Worm (Caenorhabditis elegans): ENCODE measurements around the gene T26C12.3.
A peak's percentile ranks its signal among the peaks of the same experiment; 100 is the strongest.
"Not testable (repeated sequence)": the region's sequence is repeated elsewhere in the genome, so short reads cannot be mapped to it uniquely, and the experiment has no call there.

The T26C12.3 gene

DNA sequence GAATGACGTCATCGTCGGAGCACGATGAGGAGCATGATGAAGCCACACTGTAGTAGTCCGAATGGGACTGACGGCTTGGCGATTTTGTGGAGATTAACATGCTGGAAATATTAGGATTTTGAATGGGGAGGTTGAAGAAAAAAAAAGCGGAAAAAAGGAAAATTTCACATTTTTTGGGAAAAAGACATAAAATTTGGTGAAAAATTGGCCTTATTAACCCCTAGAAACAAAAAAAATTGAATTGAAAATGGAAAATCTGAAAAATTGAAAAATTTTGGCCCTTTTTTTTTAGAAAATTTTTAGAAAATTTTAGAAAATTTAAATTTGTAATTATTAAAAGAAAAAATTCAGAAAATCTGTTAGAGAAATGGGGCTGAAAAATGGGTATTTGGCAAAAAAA, at the start of gene T26C12.3:
TSS of gene T26C12.3 (minus strand) at position 101 of the 400 bp plus-strand sequence.
- TF ChIP-seq unc-62 (GFP tag; optimal IDR thresholded peaks at IDR 0.05) (no peak), nhr-12 (tag; optimal IDR thresholded peaks at IDR 0.05) (no peak), nhr-10 (tag; optimal IDR thresholded peaks at IDR 0.05) (no peak), alr-1 (tag; optimal IDR thresholded peaks at IDR 0.05) (no peak), elt-3 (tag; optimal IDR thresholded peaks at IDR 0.05) (no peak), unc-55 (GFP tag; optimal IDR thresholded peaks at IDR 0.05) (no peak), lin-13 (GFP tag; optimal IDR thresholded peaks at IDR 0.05) (no peak), gmeb-1 (tag; optimal IDR thresholded peaks at IDR 0.05) (no peak), mbf-1 (tag; optimal IDR thresholded peaks at IDR 0.05) (no peak)

ce11 chrIV:3314099-3314498, 40.9 kb upstream of the T26C12.3 start:
- peak in 1 of 2 experiments; percentile 44 for TF ChIP-seq lsy-2 (tag; optimal IDR thresholded peaks at IDR 0.05)

DNA sequence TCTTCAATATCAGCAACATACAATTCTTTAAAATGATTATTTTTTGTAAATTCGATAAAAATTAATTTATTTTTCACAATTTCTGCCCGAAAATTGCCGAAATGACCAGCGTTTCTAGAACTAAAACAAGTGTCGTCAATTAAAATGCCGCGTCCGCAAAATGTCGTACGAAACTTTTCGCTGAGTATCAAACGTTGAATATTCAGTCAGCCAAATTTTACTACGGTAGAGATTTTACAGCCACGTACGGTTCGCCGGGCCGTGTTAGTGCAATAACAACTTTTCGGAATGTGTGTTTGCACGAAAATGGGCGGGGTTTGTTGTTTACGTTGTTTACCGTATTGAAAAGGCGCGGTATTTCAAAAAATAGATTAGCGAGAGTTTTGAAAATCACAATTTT, 40.1 kb upstream of the T26C12.3 start:
- TF ChIP-seq nhr-25 (tag; optimal IDR thresholded peaks at IDR 0.05) (peak; percentile 62), nhr-129 (tag; optimal IDR thresholded peaks at IDR 0.05) (peak; percentile 16), sma-9 (GFP tag; optimal IDR thresholded peaks at IDR 0.05) (peak; percentile 48), gmeb-1 (tag; optimal IDR thresholded peaks at IDR 0.05) (peak; percentile 30), crh-2 (tag; optimal IDR thresholded peaks at IDR 0.05) (peak; percentile 41), F13H6.1 (tag; optimal IDR thresholded peaks at IDR 0.05) (peak; percentile 46), fos-1 (tag; optimal IDR thresholded peaks at IDR 0.05) (peak; percentile 6), lsy-2 (tag; optimal IDR thresholded peaks at IDR 0.05) (peak; percentile 83 to 94), nhr-21 (tag; optimal IDR thresholded peaks at IDR 0.05) (peak; percentile 34), sma-3 (GFP tag; optimal IDR thresholded peaks at IDR 0.05) (peak; percentile 67), lin-13 (GFP tag; optimal IDR thresholded peaks at IDR 0.05) (peak; percentile 36)
- not testable (repeated sequence) for TF ChIP-seq sma-9 (tag; optimal IDR thresholded peaks at IDR 0.05)

ce11 chrIV:3311243-3311642, 38.0 kb upstream of the T26C12.3 start, which contains the start of gene zip-11:
Gene zip-11 (plus strand): TSS chrIV:3311276.
- peak; percentile 69 for TF ChIP-seq C34F6.9 (tag; optimal IDR thresholded peaks at IDR 0.05)
- TF ChIP-seq mab-5 (tag; optimal IDR thresholded peaks at IDR 0.05) = peak; percentile 32
- TF ChIP-seq lin-13 (GFP tag; optimal IDR thresholded peaks at IDR 0.05) = peak; percentile 44
- no peak for TF ChIP-seq ztf-11 (tag; optimal IDR thresholded peaks at IDR 0.05)
- peak; percentile 64 for TF ChIP-seq gmeb-1 (tag; optimal IDR thresholded peaks at IDR 0.05)
- TF ChIP-seq unc-55 (GFP tag; optimal IDR thresholded peaks at IDR 0.05) = peak; percentile 63
- no peak for TF ChIP-seq skn-1 (tag; optimal IDR thresholded peaks at IDR 0.05)
- peak; percentile 21 for TF ChIP-seq fos-1 (tag; optimal IDR thresholded peaks at IDR 0.05)
- peak in 1 of 2 experiments; percentile 63 for TF ChIP-seq mdl-1 (tag; optimal IDR thresholded peaks at IDR 0.05)
- TF ChIP-seq sma-9 (GFP tag; optimal IDR thresholded peaks at IDR 0.05) = peak; percentile 43
- no peak for TF ChIP-seq sma-9 (tag; optimal IDR thresholded peaks at IDR 0.05)
- peak; percentile 64 for TF ChIP-seq F13H6.1 (tag; optimal IDR thresholded peaks at IDR 0.05)
- TF ChIP-seq nhr-21 (tag; optimal IDR thresholded peaks at IDR 0.05) = peak; percentile 58
- TF ChIP-seq nhr-129 (tag; optimal IDR thresholded peaks at IDR 0.05) = peak; percentile 32
- peak; percentile 51 to 77 for TF ChIP-seq lsy-2 (tag; optimal IDR thresholded peaks at IDR 0.05)
- no peak for TF ChIP-seq nhr-77 (tag; optimal IDR thresholded peaks at IDR 0.05)
- TF ChIP-seq sma-3 (GFP tag; optimal IDR thresholded peaks at IDR 0.05) = peak; percentile 78
- TF ChIP-seq blmp-1 (tag; optimal IDR thresholded peaks at IDR 0.05; ENCODE audit: insufficient read depth) = peak; percentile 18
- TF ChIP-seq elt-1 (tag; optimal IDR thresholded peaks at IDR 0.05) = no peak
- peak; percentile 13 for TF ChIP-seq crh-2 (tag; optimal IDR thresholded peaks at IDR 0.05)
- no peak for TF ChIP-seq sem-4 (tag; optimal IDR thresholded peaks at IDR 0.05)
- TF ChIP-seq nhr-25 (tag; optimal IDR thresholded peaks at IDR 0.05) = peak; percentile 54

DNA sequence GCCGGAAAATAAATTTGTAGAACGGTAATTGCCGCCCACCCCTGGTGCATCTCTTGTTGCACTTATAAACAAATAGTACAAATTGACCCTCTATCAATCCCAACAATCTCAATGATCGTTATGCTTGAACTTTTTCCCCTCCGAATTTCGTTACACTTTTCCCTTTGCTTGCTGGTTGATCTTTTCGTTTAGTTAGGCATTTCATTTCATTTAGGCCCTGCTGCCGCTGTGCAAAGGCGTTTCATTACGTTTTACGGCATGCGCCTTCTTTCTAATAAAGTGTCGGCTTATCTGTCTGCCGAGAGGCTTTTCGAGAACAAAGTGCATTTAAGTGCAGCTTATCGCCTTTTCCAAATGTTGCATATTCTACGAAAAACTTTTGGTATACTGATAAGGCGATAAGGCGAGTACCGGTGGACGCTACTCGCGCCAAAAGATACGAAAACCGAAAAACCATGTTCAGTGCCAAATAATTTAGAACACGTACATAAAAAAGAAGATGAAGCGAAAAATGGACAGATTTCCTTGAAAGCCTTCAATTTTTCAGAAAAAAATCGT, 37.5 kb upstream of the T26C12.3 start:
- TF ChIP-seq crh-2 (tag; optimal IDR thresholded peaks at IDR 0.05) (no peak), nhr-21 (tag; optimal IDR thresholded peaks at IDR 0.05) (no peak), nhr-23 (tag; optimal IDR thresholded peaks at IDR 0.05) (no peak), lsy-2 (tag; optimal IDR thresholded peaks at IDR 0.05) (no peak), nhr-12 (tag; optimal IDR thresholded peaks at IDR 0.05) (no peak), sma-9 (GFP tag; optimal IDR thresholded peaks at IDR 0.05) (peak; percentile 41), sma-9 (tag; optimal IDR thresholded peaks at IDR 0.05) (no peak), ztf-11 (tag; optimal IDR thresholded peaks at IDR 0.05) (no peak), nhr-25 (tag; optimal IDR thresholded peaks at IDR 0.05) (no peak)

DNA sequence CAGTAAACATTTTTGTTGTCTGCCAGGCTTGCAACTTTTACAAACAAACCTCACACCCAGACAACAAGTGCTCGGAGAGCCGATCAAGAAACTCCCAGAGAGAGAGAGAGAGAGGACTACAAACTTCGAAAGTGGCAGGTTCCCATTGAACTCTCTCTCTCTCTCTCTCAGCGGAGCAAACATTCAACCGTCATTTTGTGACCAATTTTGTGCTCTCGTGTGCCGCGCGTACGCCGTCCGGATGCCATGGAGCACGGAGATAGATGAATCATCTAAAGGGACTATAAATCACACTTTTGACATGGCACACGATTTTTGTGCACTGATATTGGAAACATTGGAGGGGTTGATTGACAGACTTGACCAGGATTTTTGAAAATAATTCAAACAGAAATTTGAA, 35.7 kb upstream of the T26C12.3 start:
- TF ChIP-seq skn-1 (tag; optimal IDR thresholded peaks at IDR 0.05) (no peak), mbf-1 (tag; optimal IDR thresholded peaks at IDR 0.05) (no peak), peb-1 (tag; optimal IDR thresholded peaks at IDR 0.05) (no peak), egl-27 (tag; optimal IDR thresholded peaks at IDR 0.05) (no peak), F13H6.1 (tag; optimal IDR thresholded peaks at IDR 0.05) (peak; percentile 28)

Data from whole organism, L2 larva.